Worm (Caenorhabditis elegans) whole organism, L2 larva: Measurements from ENCODE around the gene ZK938.10.

ENCODE experiments used
- C34F6.9 ChIP-seq: fragments of 150-350 bp; optimal IDR thresholded peaks from 2 replicates; lab custom pipeline; 2014; ENCODE audit warnings: missing biosample characterization, missing genetic modification characterization
- F13H6.1 ChIP-seq: sonication (generic microtip); optimal IDR thresholded peaks from 2 replicates; lab custom pipeline; 2016; ENCODE audit warnings: missing genetic modification characterization, missing compliant biosample characterization
- R02D3.7 ChIP-seq: fragments of 150-350 bp; optimal IDR thresholded peaks from 2 replicates; lab custom pipeline; 2014; ENCODE audit warnings: missing biosample characterization, missing genetic modification characterization
- alr-1 ChIP-seq: fragments of 150-350 bp; optimal IDR thresholded peaks from 2 replicates; lab custom pipeline; 2014; ENCODE audit warnings: missing biosample characterization, missing genetic modification characterization
- aly-2 ChIP-seq: fragments of 150-350 bp; optimal IDR thresholded peaks from 2 replicates; lab custom pipeline; 2014; ENCODE audit warnings: missing biosample characterization, missing genetic modification characterization
- ama-1 ChIP-seq: fragments of 150-350 bp; optimal IDR thresholded peaks from 2 replicates; lab custom pipeline; 2018; ENCODE audit warnings: inconsistent platforms
- blmp-1 ChIP-seq: sonication (generic microtip); optimal IDR thresholded peaks from 2 replicates; lab custom pipeline; 2017; ENCODE audit warnings: missing genetic modification characterization, mild to moderate bottlenecking, missing compliant biosample characterization, antibody characterized with exemption, moderate library complexity; ENCODE audit not compliant: insufficient read depth
- ceh-16 ChIP-seq: fragments of 150-350 bp; optimal IDR thresholded peaks from 2 replicates; lab custom pipeline; 2014; ENCODE audit warnings: missing biosample characterization, missing genetic modification characterization
- crh-2 ChIP-seq: sonication (generic microtip); optimal IDR thresholded peaks from 2 replicates; lab custom pipeline; 2017; ENCODE audit warnings: missing biosample characterization, missing genetic modification characterization
- dmd-4 ChIP-seq: sonication (generic microtip); optimal IDR thresholded peaks from 2 replicates; lab custom pipeline; 2017; ENCODE audit warnings: missing biosample characterization, missing genetic modification characterization
- egl-27 ChIP-seq: sonication (generic microtip); optimal IDR thresholded peaks from 3 replicates; lab custom pipeline; 2017; ENCODE audit warnings: missing biosample characterization, missing genetic modification reagents, missing genetic modification characterization
- elt-1 ChIP-seq: fragments of 150-350 bp; optimal IDR thresholded peaks from 2 replicates; lab custom pipeline; 2014; ENCODE audit warnings: missing biosample characterization, missing genetic modification characterization
- elt-3 ChIP-seq: sonication (generic microtip); optimal IDR thresholded peaks from 2 replicates; lab custom pipeline; 2017; ENCODE audit warnings: missing biosample characterization, missing genetic modification characterization
- fos-1 ChIP-seq: fragments of 150-350 bp; optimal IDR thresholded peaks from 2 replicates; lab custom pipeline; 2014; ENCODE audit warnings: missing biosample characterization, missing genetic modification characterization
- gmeb-1 ChIP-seq: fragments of 150-350 bp; optimal IDR thresholded peaks from 2 replicates; lab custom pipeline; 2014; ENCODE audit warnings: missing biosample characterization, missing genetic modification characterization
- lin-11 ChIP-seq: fragments of 150-350 bp; sonication (generic microtip); optimal IDR thresholded peaks from 2 replicates; lab custom pipeline; 2014; ENCODE audit warnings: missing biosample characterization, missing genetic modification characterization, inconsistent platforms, mixed read lengths
- lin-13 ChIP-seq: fragments of 150-350 bp; optimal IDR thresholded peaks from 2 replicates; lab custom pipeline; 2014; ENCODE audit warnings: missing biosample characterization, missing genetic modification reagents, missing genetic modification characterization
- lin-39 ChIP-seq: fragments of 150-350 bp; optimal IDR thresholded peaks from 2 replicates; lab custom pipeline; 2014; ENCODE audit warnings: missing biosample characterization, missing genetic modification reagents, missing genetic modification characterization
- lsy-2 ChIP-seq, 2 experiments: fragments of 150-350 bp in 1 of 2; sonication (generic microtip) in 1 of 2; optimal IDR thresholded peaks; 2 replicates each; lab custom pipeline; 2014 to 2017; ENCODE audit warnings: missing biosample characterization in 2 of 2, missing genetic modification characterization in 2 of 2
- mab-5 ChIP-seq: fragments of 150-350 bp; optimal IDR thresholded peaks from 2 replicates; lab custom pipeline; 2014; ENCODE audit warnings: missing biosample characterization, missing genetic modification characterization
- mbf-1 ChIP-seq: sonication (generic microtip); optimal IDR thresholded peaks from 2 replicates; lab custom pipeline; 2017; ENCODE audit warnings: missing biosample characterization, missing genetic modification characterization
- mdl-1 ChIP-seq, 2 experiments: fragments of 150-350 bp in 1 of 2; sonication (generic microtip) in 1 of 2; optimal IDR thresholded peaks; 2 replicates each; lab custom pipeline; 2017; ENCODE audit warnings: missing biosample characterization in 2 of 2, missing genetic modification characterization in 2 of 2
- nhr-10 ChIP-seq: sonication (generic microtip); optimal IDR thresholded peaks from 2 replicates; lab custom pipeline; 2017; ENCODE audit warnings: missing biosample characterization, missing genetic modification characterization
- nhr-11 ChIP-seq: fragments of 150-350 bp; optimal IDR thresholded peaks from 2 replicates; lab custom pipeline; 2014; ENCODE audit warnings: missing biosample characterization, missing genetic modification characterization
- nhr-12 ChIP-seq: fragments of 150-350 bp; optimal IDR thresholded peaks from 2 replicates; lab custom pipeline; 2014; ENCODE audit warnings: missing biosample characterization, missing genetic modification characterization
- nhr-129 ChIP-seq: fragments of 150-350 bp; optimal IDR thresholded peaks from 2 replicates; lab custom pipeline; 2014; ENCODE audit warnings: missing biosample characterization, missing genetic modification characterization
- nhr-21 ChIP-seq: fragments of 150-350 bp; optimal IDR thresholded peaks from 2 replicates; lab custom pipeline; 2014; ENCODE audit warnings: missing biosample characterization, missing genetic modification characterization
- nhr-237 ChIP-seq: fragments of 150-350 bp; optimal IDR thresholded peaks from 2 replicates; lab custom pipeline; 2014; ENCODE audit warnings: missing biosample characterization, missing genetic modification characterization
- nhr-25 ChIP-seq: fragments of 150-350 bp; sonication (generic microtip); optimal IDR thresholded peaks from 3 replicates; lab custom pipeline; 2014; ENCODE audit warnings: missing biosample characterization, missing genetic modification characterization
- nhr-6 ChIP-seq: fragments of 150-350 bp; optimal IDR thresholded peaks from 2 replicates; lab custom pipeline; 2014; ENCODE audit warnings: missing biosample characterization, missing genetic modification characterization
- nhr-77 ChIP-seq: fragments of 150-350 bp; optimal IDR thresholded peaks from 2 replicates; lab custom pipeline; 2014; ENCODE audit warnings: missing biosample characterization, missing genetic modification characterization
- peb-1 ChIP-seq: fragments of 150-350 bp; optimal IDR thresholded peaks from 2 replicates; lab custom pipeline; 2014; ENCODE audit warnings: missing biosample characterization, missing genetic modification characterization
- sem-4 ChIP-seq: fragments of 150-350 bp; optimal IDR thresholded peaks from 2 replicates; lab custom pipeline; 2014; ENCODE audit warnings: missing biosample characterization, missing genetic modification reagents, missing genetic modification characterization
- sma-3 ChIP-seq: sonication (generic microtip); optimal IDR thresholded peaks from 2 replicates; lab custom pipeline; 2016; ENCODE audit warnings: missing genetic modification reagents, missing genetic modification characterization, missing compliant biosample characterization
- snpc-4 ChIP-seq: fragments of 150-350 bp; optimal IDR thresholded peaks from 2 replicates; lab custom pipeline; 2014; ENCODE audit warnings: missing biosample characterization, missing genetic modification characterization
- unc-55 ChIP-seq: fragments of 150-350 bp; sonication (generic microtip); optimal IDR thresholded peaks from 3 replicates; lab custom pipeline; 2014; ENCODE audit warnings: missing biosample characterization, missing genetic modification reagents, missing genetic modification characterization
- unc-62 ChIP-seq: fragments of 150-350 bp; optimal IDR thresholded peaks from 2 replicates; lab custom pipeline; 2014; ENCODE audit warnings: missing biosample characterization, missing genetic modification reagents, missing genetic modification characterization
- zag-1 ChIP-seq: fragments of 150-350 bp; optimal IDR thresholded peaks from 2 replicates; lab custom pipeline; 2014; ENCODE audit warnings: missing biosample characterization, missing genetic modification characterization
- ztf-1 ChIP-seq: fragments of 200-800 bp; sonication (Bioruptor generic); conservative IDR thresholded peaks from 2 replicates; pipeline ENCODE4 v1.3.6; 2022; ENCODE audit warnings: missing genetic modification characterization, missing compliant biosample characterization
- ztf-11 ChIP-seq: sonication (generic microtip); optimal IDR thresholded peaks from 2 replicates; lab custom pipeline; 2017; ENCODE audit warnings: missing biosample characterization, missing genetic modification characterization

The ZK938.10 gene

DNA sequence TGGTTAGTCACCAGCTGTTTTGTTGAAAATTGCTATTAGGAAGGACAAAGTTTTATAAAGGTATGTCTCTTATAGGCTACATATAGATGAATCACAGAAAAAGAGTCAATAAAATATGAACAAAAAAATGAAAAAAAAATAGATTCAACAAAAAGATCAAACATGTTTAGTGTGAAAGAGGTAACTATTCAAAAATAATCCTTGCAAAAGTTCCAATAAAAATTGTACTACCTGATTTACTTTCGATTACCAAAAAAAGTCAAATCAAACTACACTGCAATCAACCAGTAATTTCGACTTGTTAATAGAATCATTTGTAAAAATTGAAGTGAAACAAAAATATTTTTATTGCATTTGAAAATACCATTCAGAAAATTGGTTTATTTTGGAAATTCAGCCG lies at the start of gene ZK938.10:
Gene ZK938.10 (minus strand): TSS at position 101 of the 400 bp plus-strand sequence.
- TF ChIP-seq peb-1 (tag; lab: Kevin White, UChicago) (no peak), nhr-21 (tag; lab: Kevin White, UChicago) (no peak), ztf-1 (GFP tag; lab: Robert Waterston, UW) (no peak), unc-55 (GFP tag; lab: Kevin White, UChicago) (no peak), dmd-4 (tag; lab: Kevin White, UChicago) (no peak), lin-11 (tag; lab: Kevin White, UChicago) (no peak), sma-3 (GFP tag; lab: Kevin White, UChicago) (no peak), nhr-237 (tag; lab: Kevin White, UChicago) (no peak), nhr-6 (no peak), crh-2 (tag; lab: Kevin White, UChicago) (no peak), R02D3.7 (tag; lab: Kevin White, UChicago) (no peak), lsy-2 (tag; optimal IDR thresholded peaks at IDR 0.05; lab: Kevin White, UChicago) (no peak)
- TF ChIP-seq, all 48 proteins: peak for 0

DNA sequence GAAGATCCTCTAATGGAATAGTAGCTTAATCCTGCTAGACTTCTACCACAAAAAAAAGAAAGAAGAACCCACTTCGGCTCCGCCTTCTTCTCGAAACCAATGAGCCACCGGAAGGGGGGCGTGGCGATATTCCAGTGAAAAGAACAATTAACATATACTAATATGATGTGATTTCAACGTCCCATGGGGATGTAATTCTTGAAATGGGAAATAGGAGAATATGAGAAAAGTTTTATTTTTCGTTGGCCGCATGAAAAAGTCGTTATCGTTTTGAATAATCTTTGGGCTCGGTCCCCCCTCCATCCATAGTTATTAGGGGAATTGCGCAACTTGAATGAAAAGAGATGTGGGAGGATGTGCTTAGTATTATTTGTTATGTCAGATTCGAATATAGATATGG lies 49.4 kb upstream of the ZK938.10 start, which contains the start of gene unc-4:
Gene unc-4 (minus strand): TSS at position 101 of the 400 bp plus-strand sequence.
- TF ChIP-seq nhr-6 = no peak
- no peak for TF ChIP-seq ztf-11 (tag; lab: Kevin White, UChicago)
- no peak for TF ChIP-seq aly-2 (tag; lab: Kevin White, UChicago)
- TF ChIP-seq egl-27 (tag; lab: Kevin White, UChicago) = no peak
- TF ChIP-seq nhr-129 (tag; lab: Kevin White, UChicago) = no peak
- TF ChIP-seq nhr-21 (tag; lab: Kevin White, UChicago) = no peak
- no peak for TF ChIP-seq ceh-16 (tag; lab: Kevin White, UChicago)
- TF ChIP-seq lsy-2 (tag; optimal IDR thresholded peaks at IDR 0.05; lab: Kevin White, UChicago) = no peak
- no peak for TF ChIP-seq ama-1 (lab: Kevin White, UChicago)
- TF ChIP-seq mab-5 = no peak
- no peak for TF ChIP-seq mdl-1 (tag; optimal IDR thresholded peaks at IDR 0.05; lab: Kevin White, UChicago)
- no peak for TF ChIP-seq nhr-10 (tag; lab: Kevin White, UChicago)
- TF ChIP-seq C34F6.9 (tag; lab: Kevin White, UChicago) = no peak
- TF ChIP-seq ztf-1 (GFP tag; lab: Robert Waterston, UW) = no peak
- no peak for TF ChIP-seq unc-62 (GFP tag; lab: Kevin White, UChicago)
- TF ChIP-seq nhr-11 = no peak
- no peak for TF ChIP-seq crh-2 (tag; lab: Kevin White, UChicago)
- TF ChIP-seq unc-55 (GFP tag; lab: Kevin White, UChicago) = no peak
- no peak for TF ChIP-seq sma-3 (GFP tag; lab: Kevin White, UChicago)
- TF ChIP-seq, all 48 proteins: peak for 0

- TF ChIP-seq F13H6.1 (tag; lab: Kevin White, UChicago) (no peak), elt-1 (no peak), unc-62 (GFP tag; lab: Kevin White, UChicago) (no peak), mdl-1 (tag; optimal IDR thresholded peaks at IDR 0.05; lab: Kevin White, UChicago) (no peak), ama-1 (lab: Kevin White, UChicago) (no peak), nhr-21 (tag; lab: Kevin White, UChicago) (no peak), peb-1 (tag; lab: Kevin White, UChicago) (no peak), lin-11 (tag; lab: Kevin White, UChicago) (no peak), mbf-1 (tag; lab: Kevin White, UChicago) (no peak), ztf-1 (GFP tag; lab: Robert Waterston, UW) (no peak), ceh-16 (tag; lab: Kevin White, UChicago) (no peak), zag-1 (tag; lab: Kevin White, UChicago) (no peak)
- TF ChIP-seq, all 48 proteins: peak for 0
Observed at ce11 chrII:9898744-9899143, 47.9 kb upstream of the ZK938.10 start.

ce11 chrII:9895173-9895572 lies 44.3 kb upstream of the ZK938.10 start:
- TF ChIP-seq dmd-4 (tag; lab: Kevin White, UChicago) (no peak), ztf-11 (tag; lab: Kevin White, UChicago) (no peak), nhr-25 (tag; lab: Kevin White, UChicago) (no peak), gmeb-1 (tag; lab: Kevin White, UChicago) (no peak)
- TF ChIP-seq, all 48 proteins: peak for 0

- no peak for TF ChIP-seq peb-1 (tag; lab: Kevin White, UChicago)
- TF ChIP-seq sem-4 (tag; lab: Kevin White, UChicago) = no peak
- no peak for TF ChIP-seq nhr-77 (tag; lab: Kevin White, UChicago)
- TF ChIP-seq crh-2 (tag; lab: Kevin White, UChicago) = no peak
- no peak for TF ChIP-seq lin-13
- no peak for TF ChIP-seq alr-1 (tag; lab: Kevin White, UChicago)
- no peak for TF ChIP-seq lin-11 (tag; lab: Kevin White, UChicago)
- TF ChIP-seq lin-39 = no peak
- no peak for TF ChIP-seq blmp-1 (tag; lab: Kevin White, UChicago)
- TF ChIP-seq C34F6.9 (tag; lab: Kevin White, UChicago) = no peak
- TF ChIP-seq nhr-237 (tag; lab: Kevin White, UChicago) = no peak
- no peak for TF ChIP-seq ztf-1 (GFP tag; lab: Robert Waterston, UW)
- TF ChIP-seq mbf-1 (tag; lab: Kevin White, UChicago) = no peak
- no peak for TF ChIP-seq fos-1 (tag; lab: Kevin White, UChicago)
- TF ChIP-seq nhr-6 = no peak
- no peak for TF ChIP-seq elt-3 (tag; lab: Kevin White, UChicago)
- TF ChIP-seq nhr-10 (tag; lab: Kevin White, UChicago) = no peak
- TF ChIP-seq nhr-12 (tag; lab: Kevin White, UChicago) = no peak
- TF ChIP-seq snpc-4 (tag; lab: Kevin White, UChicago) = no peak
- no peak for TF ChIP-seq mdl-1 (tag; optimal IDR thresholded peaks at IDR 0.05; lab: Kevin White, UChicago)
- TF ChIP-seq, all 48 proteins: peak for 0
Observed at ce11 chrII:9894435-9894834, 43.6 kb upstream of the ZK938.10 start, which contains the start of gene F26C11.1. F26C11.1 (plus strand) TSS chrII:9894735.
